Worm (Caenorhabditis elegans): ENCODE measurements around the gene F09E5.11.

ce11 chrII:5387217-5387616 is 29.2 kb upstream of the F09E5.11 start, which contains the start of gene ccpp-6:
- no peak for TF ChIP-seq nhr-84 (tag; optimal IDR thresholded peaks at IDR 0.05)
- TF ChIP-seq hlh-17 (GFP tag; optimal IDR thresholded peaks at IDR 0.05; ENCODE audit: borderline replicate concordance) = no peak
- no peak for TF ChIP-seq grh-1 (GFP tag; IDR thresholded peaks at IDR 0.05)
- TF ChIP-seq nhr-76 (tag; optimal IDR thresholded peaks at IDR 0.05) = no peak
- no peak for TF ChIP-seq fkh-4 (tag; optimal IDR thresholded peaks at IDR 0.05; ENCODE audit: borderline replicate concordance)
